Worm (Caenorhabditis elegans) whole organism, late embryonic: Measurements from ENCODE around the gene W06D11.5.

Source experiments
- C38D4.7 ChIP-seq: fragments of 200-800 bp; sonication (Bioruptor generic); optimal IDR thresholded peaks from 2 replicates; lab custom pipeline; 2018; ENCODE audit warnings: mild to moderate bottlenecking, missing genetic modification characterization, moderate library complexity, missing compliant biosample characterization
- ceh-14 ChIP-seq: sonication (generic microtip); optimal IDR thresholded peaks from 2 replicates; lab custom pipeline; 2016; ENCODE audit warnings: missing genotype, missing genetic modification characterization, missing compliant biosample characterization
- ceh-18 ChIP-seq: sonication (generic microtip); optimal IDR thresholded peaks from 2 replicates; lab custom pipeline; 2016; ENCODE audit warnings: missing genetic modification characterization, missing compliant biosample characterization
- ceh-19 ChIP-seq: fragments of 200-800 bp; sonication (Bioruptor generic); optimal IDR thresholded peaks from 2 replicates; lab custom pipeline; 2018; ENCODE audit warnings: mild to moderate bottlenecking, missing genetic modification characterization, missing compliant biosample characterization
- ceh-2 ChIP-seq: sonication (generic microtip); optimal IDR thresholded peaks from 2 replicates; lab custom pipeline; 2016; ENCODE audit warnings: missing genotype, missing genetic modification characterization, missing compliant biosample characterization
- ceh-22 ChIP-seq: sonication (generic microtip); optimal IDR thresholded peaks from 2 replicates; lab custom pipeline; 2017; ENCODE audit warnings: missing biosample characterization, missing genetic modification characterization
- ceh-30 ChIP-seq: fragments of 150-350 bp; optimal IDR thresholded peaks from 2 replicates; lab custom pipeline; 2014; ENCODE audit warnings: missing biosample characterization, missing genetic modification characterization
- ceh-34 ChIP-seq: sonication (generic microtip); optimal IDR thresholded peaks from 2 replicates; lab custom pipeline; 2016; ENCODE audit warnings: mild to moderate bottlenecking, missing genetic modification characterization, missing compliant biosample characterization
- ceh-45 ChIP-seq: fragments of 200-800 bp; sonication (Bioruptor generic); IDR thresholded peaks from 2 replicates; pipeline ENCODE4 v1.3.6; 2022; ENCODE audit warnings: missing genetic modification reagents, missing genetic modification characterization, missing compliant biosample characterization
- ceh-48 ChIP-seq: sonication (generic microtip); optimal IDR thresholded peaks from 2 replicates; lab custom pipeline; 2016; ENCODE audit warnings: missing genetic modification characterization, inconsistent platforms, missing compliant biosample characterization
- ceh-6 ChIP-seq: fragments of 200-800 bp; sonication (Bioruptor generic); optimal IDR thresholded peaks from 2 replicates; lab custom pipeline; 2018; ENCODE audit warnings: mild to moderate bottlenecking, missing genetic modification characterization, missing compliant biosample characterization
- che-1 ChIP-seq: sonication (generic microtip); optimal IDR thresholded peaks from 2 replicates; lab custom pipeline; 2016; ENCODE audit warnings: mild to moderate bottlenecking, missing genetic modification characterization, missing compliant biosample characterization
- dve-1 ChIP-seq: sonication (generic microtip); optimal IDR thresholded peaks from 2 replicates; lab custom pipeline; 2017; ENCODE audit warnings: antibody characterized with exemption, mild to moderate bottlenecking, missing genetic modification characterization, missing compliant biosample characterization
- elt-2 ChIP-seq: sonication (generic microtip); optimal IDR thresholded peaks from 2 replicates; lab custom pipeline; 2016; ENCODE audit warnings: missing genetic modification reagents, missing genetic modification characterization, missing compliant biosample characterization
- elt-4 ChIP-seq: sonication (generic microtip); optimal IDR thresholded peaks from 2 replicates; lab custom pipeline; 2016; ENCODE audit warnings: missing genetic modification characterization, missing compliant biosample characterization
- ets-4 ChIP-seq: sonication (generic microtip); optimal IDR thresholded peaks from 2 replicates; lab custom pipeline; 2016; ENCODE audit warnings: missing genetic modification characterization, missing compliant biosample characterization
- eyg-1 ChIP-seq: sonication (generic microtip); optimal IDR thresholded peaks from 2 replicates; lab custom pipeline; 2016; ENCODE audit warnings: missing genotype, missing genetic modification characterization, missing compliant biosample characterization
- fax-1 ChIP-seq: sonication (generic microtip); optimal IDR thresholded peaks from 2 replicates; lab custom pipeline; 2016; ENCODE audit warnings: missing genotype, missing genetic modification characterization, missing compliant biosample characterization
- gmeb-2 ChIP-seq: sonication (generic microtip); optimal IDR thresholded peaks from 2 replicates; lab custom pipeline; 2016; ENCODE audit warnings: missing genetic modification characterization, inconsistent platforms, missing compliant biosample characterization
- hlh-13 ChIP-seq: fragments of 200-800 bp; sonication (Bioruptor generic); optimal IDR thresholded peaks from 2 replicates; lab custom pipeline; 2018; ENCODE audit warnings: mild to moderate bottlenecking, missing genetic modification characterization, missing compliant biosample characterization
- hlh-15 ChIP-seq: sonication (generic microtip); optimal IDR thresholded peaks from 2 replicates; lab custom pipeline; 2016; ENCODE audit warnings: missing genetic modification characterization, missing compliant biosample characterization
- hlh-30 ChIP-seq: sonication (generic microtip); optimal IDR thresholded peaks from 2 replicates; lab custom pipeline; 2017; ENCODE audit warnings: antibody characterized with exemption, missing genetic modification characterization, missing compliant biosample characterization; ENCODE audit not compliant: insufficient read depth
- hlh-6 ChIP-seq: sonication (generic microtip); optimal IDR thresholded peaks from 2 replicates; lab custom pipeline; 2016; ENCODE audit warnings: missing genotype, missing genetic modification characterization, missing compliant biosample characterization
- hlh-8 ChIP-seq: sonication (generic microtip); optimal IDR thresholded peaks from 2 replicates; lab custom pipeline; 2016; ENCODE audit warnings: missing genotype, missing genetic modification characterization, missing compliant biosample characterization
- lim-6 ChIP-seq: sonication (generic microtip); optimal IDR thresholded peaks from 2 replicates; lab custom pipeline; 2016; ENCODE audit warnings: missing genetic modification characterization, missing compliant biosample characterization
- mec-3 ChIP-seq: sonication (generic microtip); optimal IDR thresholded peaks from 2 replicates; lab custom pipeline; 2016; ENCODE audit warnings: borderline replicate concordance, missing genetic modification characterization, missing compliant biosample characterization
- nfya-1 ChIP-seq: sonication (generic microtip); optimal IDR thresholded peaks from 2 replicates; lab custom pipeline; 2017; ENCODE audit warnings: missing genetic modification characterization, mild to moderate bottlenecking, missing compliant biosample characterization, antibody characterized with exemption, moderate library complexity
- odd-2 ChIP-seq: sonication (generic microtip); optimal IDR thresholded peaks from 2 replicates; lab custom pipeline; 2017; ENCODE audit warnings: antibody characterized with exemption, mild to moderate bottlenecking, missing genetic modification characterization, missing compliant biosample characterization
- pax-1 ChIP-seq: fragments of 150-350 bp; optimal IDR thresholded peaks from 2 replicates; lab custom pipeline; 2014; ENCODE audit warnings: missing biosample characterization, missing genetic modification characterization
- pha-2 ChIP-seq: sonication (generic microtip); optimal IDR thresholded peaks from 2 replicates; lab custom pipeline; 2017; ENCODE audit warnings: mild to moderate bottlenecking, missing genetic modification characterization, missing compliant biosample characterization
- pha-4 ChIP-seq: fragments of 150-350 bp; optimal IDR thresholded peaks from 2 replicates; lab custom pipeline; 2018; ENCODE audit warnings: missing biosample characterization, missing genetic modification reagents, missing genetic modification characterization
- pqm-1 ChIP-seq: sonication (generic microtip); optimal IDR thresholded peaks from 2 replicates; lab custom pipeline; 2016; ENCODE audit warnings: missing genetic modification characterization, missing compliant biosample characterization
- ref-2 ChIP-seq: sonication (generic microtip); optimal IDR thresholded peaks from 2 replicates; lab custom pipeline; 2016; ENCODE audit warnings: missing genetic modification characterization, missing compliant biosample characterization
- rnt-1 ChIP-seq: sonication (generic microtip); optimal IDR thresholded peaks from 2 replicates; lab custom pipeline; 2016; ENCODE audit warnings: missing genetic modification characterization, missing compliant biosample characterization
- sox-2 ChIP-seq: fragments of 200-800 bp; sonication (Bioruptor generic); IDR thresholded peaks from 2 replicates; pipeline ENCODE4 v1.3.6; 2022; ENCODE audit warnings: missing genetic modification reagents, missing genetic modification characterization, missing compliant biosample characterization
- syd-9 ChIP-seq: sonication (generic microtip); optimal IDR thresholded peaks from 2 replicates; lab custom pipeline; 2016; ENCODE audit warnings: mild to moderate bottlenecking, missing genetic modification characterization, moderate library complexity, missing compliant biosample characterization
- tbx-2 ChIP-seq: sonication (generic microtip); optimal IDR thresholded peaks from 2 replicates; lab custom pipeline; 2016; ENCODE audit warnings: missing genetic modification characterization, missing compliant biosample characterization
- ttx-3 ChIP-seq: sonication (generic microtip); optimal IDR thresholded peaks from 2 replicates; lab custom pipeline; 2016; ENCODE audit warnings: missing genetic modification reagents, missing genetic modification characterization, missing compliant biosample characterization
- unc-3 ChIP-seq, 2 experiments: fragments of 200-800 bp in 1 of 2; sonication (Bioruptor generic) in 1 of 2; sonication (generic microtip) in 1 of 2; conservative IDR thresholded peaks in 1 of 2; optimal IDR thresholded peaks in 1 of 2; 2 replicates each; pipeline versions ENCODE4 v1.3.6 to Lab custom; 2016 to 2022; ENCODE audit warnings: missing compliant biosample characterization in 2 of 2, missing genetic modification characterization in 2 of 2, missing genetic modification reagents in 1 of 2
- unc-86 ChIP-seq: sonication (generic microtip); optimal IDR thresholded peaks from 2 replicates; lab custom pipeline; 2016; ENCODE audit warnings: missing genetic modification characterization, missing compliant biosample characterization
- zip-5 ChIP-seq: sonication (generic microtip); optimal IDR thresholded peaks from 2 replicates; lab custom pipeline; 2016; ENCODE audit warnings: missing genetic modification characterization, missing compliant biosample characterization

W06D11.5 gene

DNA sequence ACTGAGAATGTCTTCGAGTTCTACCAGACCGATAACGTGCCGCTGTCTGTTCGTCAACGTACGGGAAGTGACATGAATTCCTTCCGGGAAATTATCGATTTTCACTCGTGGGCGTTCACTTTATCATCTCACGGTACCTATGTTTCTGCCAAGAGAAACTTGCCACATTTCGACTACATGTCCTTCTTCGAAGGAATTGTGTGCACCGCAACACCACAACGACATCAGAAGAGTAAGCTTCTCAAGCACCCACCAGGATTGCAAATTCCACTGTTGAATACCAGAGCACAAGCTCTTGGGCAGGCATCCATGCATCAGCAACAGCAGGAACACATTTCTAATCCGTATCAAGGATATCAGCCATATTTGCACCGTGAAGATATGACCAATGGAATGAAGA is 15.8 kb upstream of the W06D11.5 start:
- TF ChIP-seq hlh-6 (tag; lab: Kevin White, UChicago), result no peak
- TF ChIP-seq hlh-15, result no peak
- TF ChIP-seq che-1 (tag; lab: Kevin White, UChicago), result no peak
- TF ChIP-seq zip-5 (tag; lab: Kevin White, UChicago), result no peak
- no peak for TF ChIP-seq ceh-22 (tag; lab: Kevin White, UChicago)
- no peak for TF ChIP-seq ets-4 (tag; lab: Kevin White, UChicago)
- TF ChIP-seq pha-2 (tag; lab: Kevin White, UChicago), result no peak
- no peak for TF ChIP-seq dve-1 (tag; lab: Kevin White, UChicago)
- no peak for TF ChIP-seq fax-1 (tag; lab: Kevin White, UChicago)
- no peak for TF ChIP-seq pax-1 (tag; lab: Kevin White, UChicago)
- TF ChIP-seq ceh-34 (tag; lab: Kevin White, UChicago), result no peak
- no peak for TF ChIP-seq hlh-8
- no peak for TF ChIP-seq ceh-6 (GFP tag; lab: Kevin White, UChicago)
- TF ChIP-seq ref-2 (tag; lab: Kevin White, UChicago), result no peak
- TF ChIP-seq ttx-3 (tag; lab: Kevin White, UChicago), result no peak
- no peak for TF ChIP-seq hlh-13 (GFP tag; lab: Kevin White, UChicago)
- TF ChIP-seq, all 69 proteins: peak for 0

DNA sequence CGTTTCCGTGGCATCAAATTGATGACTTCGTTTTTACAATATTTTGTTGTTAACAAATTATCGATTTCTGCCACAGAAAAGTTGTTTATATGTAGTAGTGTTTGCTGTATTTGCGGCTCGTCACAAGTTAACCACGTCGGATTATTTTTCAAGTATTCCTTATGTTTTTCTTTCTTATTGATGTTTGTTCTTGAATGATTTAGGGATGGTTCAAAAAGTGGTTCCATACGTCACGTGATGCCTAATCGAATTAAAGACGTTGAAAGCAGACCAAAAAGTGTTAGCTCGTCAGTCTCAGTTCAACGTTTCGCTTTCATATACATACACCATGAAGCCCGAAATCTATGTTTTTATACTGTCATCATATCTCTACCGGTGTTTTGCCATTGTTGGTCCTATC is 14.4 kb upstream of the W06D11.5 start, which contains the start of gene lips-2:
TSS of gene lips-2 (plus strand) at position 301 of the 400 bp plus-strand sequence.
- no peak for TF ChIP-seq unc-86 (tag; lab: Kevin White, UChicago)
- no peak for TF ChIP-seq hlh-15
- TF ChIP-seq C38D4.7, result no peak
- no peak for TF ChIP-seq zip-5 (tag; lab: Kevin White, UChicago)
- TF ChIP-seq pax-1 (tag; lab: Kevin White, UChicago), result no peak
- no peak for TF ChIP-seq elt-4
- no peak for TF ChIP-seq pqm-1 (tag; lab: Kevin White, UChicago)
- TF ChIP-seq tbx-2 (tag; lab: Kevin White, UChicago), result no peak

DNA sequence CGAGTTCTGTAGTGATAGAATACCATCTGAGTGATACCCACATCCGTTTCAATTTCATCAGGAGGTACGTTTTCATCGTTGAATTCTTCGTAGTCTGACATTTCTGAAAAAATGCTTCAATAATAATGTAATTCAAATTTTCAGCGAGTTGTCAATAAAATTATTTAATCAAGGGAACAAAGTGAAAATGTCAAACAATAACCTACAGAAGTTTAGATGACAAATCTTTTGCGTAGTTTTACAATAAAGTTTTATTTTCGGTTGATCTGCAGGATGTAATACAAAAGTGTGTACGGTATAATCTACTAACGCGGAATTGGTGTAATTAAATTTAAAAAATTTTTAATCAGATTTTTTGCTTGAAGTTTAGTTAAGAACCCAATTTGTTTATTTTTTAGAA is 11.7 kb upstream of the W06D11.5 start, which contains the start of gene C04B4.5:
TSS of gene C04B4.5 (minus strand) at position 101 of the 400 bp plus-strand sequence.
- no peak for TF ChIP-seq eyg-1 (tag; lab: Kevin White, UChicago)
- TF ChIP-seq ceh-30 (tag; lab: Kevin White, UChicago), result no peak
- TF ChIP-seq ceh-2, result no peak
- TF ChIP-seq zip-5 (tag; lab: Kevin White, UChicago), result no peak
- no peak for TF ChIP-seq pha-4 (tag; lab: Kevin White, UChicago)
- TF ChIP-seq odd-2, result no peak
- no peak for TF ChIP-seq pqm-1 (tag; lab: Kevin White, UChicago)
- no peak for TF ChIP-seq unc-3 (GFP tag; conservative IDR thresholded peaks at IDR 0.05; lab: Robert Waterston, UW)
- no peak for TF ChIP-seq unc-3 (tag; optimal IDR thresholded peaks at IDR 0.05; lab: Kevin White, UChicago)
- TF ChIP-seq elt-2, result no peak
- no peak for TF ChIP-seq che-1 (tag; lab: Kevin White, UChicago)

DNA sequence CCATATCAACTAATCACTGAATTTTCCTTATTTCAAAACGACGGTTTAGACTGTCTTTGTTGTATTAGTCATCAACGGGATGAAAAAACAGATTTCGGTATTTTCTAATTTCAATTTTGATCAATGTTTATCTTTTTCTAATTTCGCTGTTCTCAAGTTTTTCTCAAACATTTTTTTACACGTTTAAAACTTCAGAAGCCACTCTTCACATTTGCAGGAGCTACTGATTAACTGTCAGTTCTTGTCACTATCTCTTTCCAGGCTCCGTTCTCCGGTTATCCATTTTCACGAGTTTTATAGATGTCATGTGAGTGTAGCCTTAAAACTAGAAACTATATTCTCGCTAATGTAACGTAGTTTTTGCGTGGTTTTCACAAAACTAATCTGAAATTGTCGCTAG is 9.4 kb upstream of the W06D11.5 start, which contains the start of gene C04B4.4:
TSS of gene C04B4.4 (plus strand) at position 301 of the 400 bp plus-strand sequence.
- TF ChIP-seq hlh-15 (no peak), elt-4 (no peak), ceh-2 (no peak), unc-86 (tag; lab: Kevin White, UChicago) (no peak), ceh-18 (tag; lab: Kevin White, UChicago) (no peak)

DNA sequence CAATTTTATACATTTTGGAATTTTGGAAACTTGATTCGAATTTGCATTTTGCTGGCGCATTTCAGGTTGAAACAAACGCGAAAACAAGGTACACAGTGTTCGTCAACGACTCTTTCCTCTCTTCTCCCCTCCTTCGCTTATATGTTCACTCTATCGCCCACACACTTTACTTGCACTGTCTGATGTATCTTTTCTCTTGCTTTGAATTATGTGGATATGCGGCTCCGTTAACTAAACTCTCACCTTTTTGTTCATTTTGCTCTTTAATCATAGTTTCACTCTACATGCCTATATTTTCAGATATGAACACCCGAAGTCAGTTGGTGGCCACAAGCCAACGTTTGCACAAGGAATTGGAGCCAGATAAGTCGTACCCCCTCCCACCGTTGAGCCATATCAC is 5.7 kb upstream of the W06D11.5 start, which contains the start of gene W06D11.1:
TSS of gene W06D11.1 (plus strand) at position 301 of the 400 bp plus-strand sequence.
- TF ChIP-seq syd-9 (tag; lab: Kevin White, UChicago), result no peak

DNA sequence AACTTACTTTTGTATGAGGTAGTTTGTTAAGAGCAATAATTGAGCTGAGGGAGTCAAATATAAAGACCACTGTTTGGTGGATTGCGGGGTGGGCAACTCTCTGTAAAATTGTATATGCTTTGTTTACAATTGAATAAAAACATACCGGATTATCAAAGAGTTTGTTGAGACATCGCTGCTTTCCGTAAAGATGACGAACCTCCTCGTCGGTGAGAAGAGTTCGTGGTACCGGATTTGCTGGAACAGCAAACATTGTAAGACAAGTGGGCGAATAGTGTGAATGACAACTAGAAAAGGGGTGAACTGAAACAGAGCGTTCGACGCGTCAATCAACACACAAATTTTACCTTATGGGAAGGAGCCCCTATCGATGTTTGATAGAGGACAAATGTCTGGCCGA is 3.5 kb upstream of the W06D11.5 start, which contains the start of gene W06D11.2:
TSS of gene W06D11.2 (minus strand) at position 339 of the 400 bp plus-strand sequence.
- TF ChIP-seq sox-2 (GFP tag; lab: Robert Waterston, UW) (no peak), ceh-14 (tag; lab: Kevin White, UChicago) (no peak), ceh-19 (GFP tag; lab: Kevin White, UChicago) (no peak), C38D4.7 (no peak), unc-3 (GFP tag; conservative IDR thresholded peaks at IDR 0.05; lab: Robert Waterston, UW) (no peak), unc-3 (tag; optimal IDR thresholded peaks at IDR 0.05; lab: Kevin White, UChicago) (no peak), nfya-1 (tag; lab: Kevin White, UChicago) (no peak), ceh-18 (tag; lab: Kevin White, UChicago) (no peak), gmeb-2 (tag; lab: Kevin White, UChicago) (no peak), eyg-1 (tag; lab: Kevin White, UChicago) (no peak), hlh-30 (tag; lab: Kevin White, UChicago) (no peak), rnt-1 (tag; lab: Kevin White, UChicago) (no peak), hlh-13 (GFP tag; lab: Kevin White, UChicago) (no peak), ceh-22 (tag; lab: Kevin White, UChicago) (no peak), lim-6 (tag; lab: Kevin White, UChicago) (no peak), ceh-48 (tag; lab: Kevin White, UChicago) (no peak), ceh-45 (GFP tag; lab: Robert Waterston, UW) (no peak), odd-2 (no peak), mec-3 (tag; lab: Kevin White, UChicago) (no peak)
